Worm (Caenorhabditis elegans): ENCODE data around the gene Y54G2A.73.

ce11 chrIV:2982443-2982842 is 26.2 kb downstream of the Y54G2A.73 start:
- no peak for TF ChIP-seq him-1 (tag; optimal IDR thresholded peaks at IDR 0.05)
- TF ChIP-seq dao-5 (tag; optimal IDR thresholded peaks at IDR 0.05): no peak
